Worm (Caenorhabditis elegans): ENCODE results near the gene F10E9.4.

Gene F10E9.4

ce11 chrIII:8356407-8356881, 48.1 kb downstream of the F10E9.4 start (continued):
- TF ChIP-seq grh-1 (GFP tag; IDR thresholded peaks at IDR 0.05) (no peak), zip-4 (GFP tag; optimal IDR thresholded peaks at IDR 0.05) (peak; percentile 10), F16B12.6 (tag; optimal IDR thresholded peaks at IDR 0.05) (peak; percentile 16), fkh-4 (tag; optimal IDR thresholded peaks at IDR 0.05; ENCODE audit: borderline replicate concordance) (no peak), blmp-1 (tag; optimal IDR thresholded peaks at IDR 0.05) (peak; percentile 74), ets-5 (GFP tag; IDR thresholded peaks at IDR 0.05) (no peak), nhr-85 (tag) (peak; percentile 84), nhr-90 (tag; optimal IDR thresholded peaks at IDR 0.05; ENCODE audit: poor library complexity) (peak; percentile 63), zag-1 (tag; optimal IDR thresholded peaks at IDR 0.05) (peak; percentile 3), egl-13 (tag; optimal IDR thresholded peaks at IDR 0.05) (no peak), snpc-4 (tag; optimal IDR thresholded peaks at IDR 0.05) (peak; percentile 26), lir-3 (tag; optimal IDR thresholded peaks at IDR 0.05; ENCODE audit: poor library complexity) (peak; percentile 63), ceh-63 (GFP tag; optimal IDR thresholded peaks at IDR 0.05) (no peak), unc-86 (tag; optimal IDR thresholded peaks at IDR 0.05) (peak; percentile 69), aly-2 (tag; optimal IDR thresholded peaks at IDR 0.05) (peak; percentile 77), C04F5.9 (tag; optimal IDR thresholded peaks at IDR 0.05) (peak; percentile 39), nhr-12 (tag; optimal IDR thresholded peaks at IDR 0.05) (no peak), nhr-11 (tag; optimal IDR thresholded peaks at IDR 0.05) (no peak), nhr-71 (tag; optimal IDR thresholded peaks at IDR 0.05) (peak; percentile 87), fkh-10 (GFP tag; optimal IDR thresholded peaks at IDR 0.05) (peak; percentile 68), ceh-8 (GFP tag; optimal IDR thresholded peaks at IDR 0.05) (peak; percentile 10), efl-1 (optimal IDR thresholded peaks at IDR 0.05) (peak; percentile 72 to 85), efl-1 (GFP tag; optimal IDR thresholded peaks at IDR 0.05 in 1 of 2) (peak; percentile 53 to 54), mab-9 (GFP tag; IDR thresholded peaks at IDR 0.05) (no peak), mef-2 (tag; optimal IDR thresholded peaks at IDR 0.05) (peak; percentile 29), ama-1 (optimal IDR thresholded peaks at IDR 0.05) (no peak), unc-30 (tag; optimal IDR thresholded peaks at IDR 0.05) (no peak), elt-2 (tag; optimal IDR thresholded peaks at IDR 0.05) (peak; percentile 2), egl-27 (tag; optimal IDR thresholded peaks at IDR 0.05) (peak in 1 of 2 experiments; percentile 4), Y116A8C.19 (tag; optimal IDR thresholded peaks at IDR 0.05; ENCODE audit: borderline replicate concordance) (no peak), snu-23 (GFP tag; optimal IDR thresholded peaks at IDR 0.05) (peak; percentile 91), ceh-82 (tag; optimal IDR thresholded peaks at IDR 0.05) (peak; percentile 15 to 61 (median 54)), fkh-8 (tag; optimal IDR thresholded peaks at IDR 0.05) (peak; percentile 80), nhr-47 (tag; optimal IDR thresholded peaks at IDR 0.05) (peak; percentile 69), mdl-1 (tag; optimal IDR thresholded peaks at IDR 0.05) (peak in 1 of 2 experiments; percentile 51), unc-130 (tag; optimal IDR thresholded peaks at IDR 0.05) (peak; percentile 42), elt-3 (tag; optimal IDR thresholded peaks at IDR 0.05) (peak in 2 of 6 experiments; percentile 5 to 24), tlp-1 (tag; optimal IDR thresholded peaks at IDR 0.05) (no peak), lin-35 (GFP tag; optimal IDR thresholded peaks at IDR 0.05) (peak; percentile 61 to 80), alr-1 (tag; optimal IDR thresholded peaks at IDR 0.05; ENCODE audit: borderline replicate concordance) (no peak), unc-98 (GFP tag; IDR thresholded peaks at IDR 0.05) (no peak), hpl-2 (GFP tag; optimal IDR thresholded peaks at IDR 0.05) (no peak), ztf-4 (tag; optimal IDR thresholded peaks at IDR 0.05) (peak; percentile 69), sup-37 (GFP tag; optimal IDR thresholded peaks at IDR 0.05) (no peak), jun-1 (tag; optimal IDR thresholded peaks at IDR 0.05) (peak; percentile 50), dpl-1 (GFP tag; optimal IDR thresholded peaks at IDR 0.05) (peak; percentile 47 to 68 (median 55)), lin-14 (GFP tag; optimal IDR thresholded peaks at IDR 0.05) (peak; percentile 95), vab-15 (tag; optimal IDR thresholded peaks at IDR 0.05) (no peak), nhr-28 (tag; optimal IDR thresholded peaks at IDR 0.05) (no peak), pqm-1 (tag; optimal IDR thresholded peaks at IDR 0.05) (no peak), skn-1 (tag; optimal IDR thresholded peaks at IDR 0.05) (peak; percentile 19), dsc-1 (tag; optimal IDR thresholded peaks at IDR 0.05) (peak; percentile 58), ces-1 (GFP tag; optimal IDR thresholded peaks at IDR 0.05) (no peak)
